Worm (Caenorhabditis elegans): ENCODE data around the gene nbs-1.

ce11 chrII:11094431-11094830, 1.8 kb downstream of the nbs-1 start:
- TF ChIP-seq T22C8.4 (GFP tag; IDR thresholded peaks at IDR 0.05) (no peak), flt-1 (GFP tag; IDR thresholded peaks at IDR 0.05) (no peak)

Measured in whole organism, midembryonic.